Fruit fly (Drosophila melanogaster): Measurements from ENCODE around the gene CG11537.

- TF ChIP-seq ab (GFP tag; optimal IDR thresholded peaks at IDR 0.05) = no peak
- no peak for TF ChIP-seq ro (GFP tag; IDR thresholded peaks at IDR 0.05)
- no peak for TF ChIP-seq insv (GFP tag; optimal IDR thresholded peaks at IDR 0.05)
Observed at dm6 chr3L:3169107-3169506, 25.9 kb upstream of the CG11537 start, which contains the start of the genes CG32278 and CG32281.

Data from whole organism, embryonic.